Worm (Caenorhabditis elegans): Measurements from ENCODE around the gene sqv-6.

Gene sqv-6

ce11 chrV:1003400-1003799, 38.8 kb upstream of the sqv-6 start, which contains the start of gene Y50D4C.5:
TSS of gene Y50D4C.5 (minus strand) at chrV:1003744.
- TF ChIP-seq nhr-12 (tag; optimal IDR thresholded peaks at IDR 0.05) (no peak), fkh-2 (tag; optimal IDR thresholded peaks at IDR 0.05) (no peak), elt-3 (tag; optimal IDR thresholded peaks at IDR 0.05) (no peak), elt-2 (tag; optimal IDR thresholded peaks at IDR 0.05) (no peak), ceh-82 (tag; optimal IDR thresholded peaks at IDR 0.05) (no peak), unc-39 (tag; optimal IDR thresholded peaks at IDR 0.05) (no peak), nhr-23 (tag; optimal IDR thresholded peaks at IDR 0.05) (no peak), sea-2 (GFP tag; optimal IDR thresholded peaks at IDR 0.05) (no peak), nfya-1 (tag; optimal IDR thresholded peaks at IDR 0.05; ENCODE audit: insufficient read depth) (no peak), egl-5 (tag; optimal IDR thresholded peaks at IDR 0.05) (no peak), zag-1 (tag; optimal IDR thresholded peaks at IDR 0.05) (no peak), R02D3.7 (tag; optimal IDR thresholded peaks at IDR 0.05) (no peak)

ce11 chrV:1001163-1001562, 36.6 kb upstream of the sqv-6 start:
- no peak for TF ChIP-seq nhr-28 (tag; optimal IDR thresholded peaks at IDR 0.05)
- TF ChIP-seq mml-1 (tag; optimal IDR thresholded peaks at IDR 0.05): no peak
- TF ChIP-seq zag-1 (tag; optimal IDR thresholded peaks at IDR 0.05): no peak
- no peak for TF ChIP-seq lsy-12 (tag; optimal IDR thresholded peaks at IDR 0.05)
- no peak for TF ChIP-seq lin-15B (tag; optimal IDR thresholded peaks at IDR 0.05)
- no peak for TF ChIP-seq nhr-12 (tag; optimal IDR thresholded peaks at IDR 0.05)
- TF ChIP-seq nhr-23 (tag; optimal IDR thresholded peaks at IDR 0.05): no peak
- TF ChIP-seq R02D3.7 (tag; optimal IDR thresholded peaks at IDR 0.05): no peak
- TF ChIP-seq fkh-10 (GFP tag; optimal IDR thresholded peaks at IDR 0.05): no peak
- TF ChIP-seq ama-1 (optimal IDR thresholded peaks at IDR 0.05): no peak

ce11 chrV:995635-996034, 31.0 kb upstream of the sqv-6 start:
- TF ChIP-seq mdl-1 (tag; optimal IDR thresholded peaks at IDR 0.05) (no peak), nhr-76 (tag; optimal IDR thresholded peaks at IDR 0.05) (no peak), mml-1 (tag; optimal IDR thresholded peaks at IDR 0.05) (no peak), ceh-28 (tag; optimal IDR thresholded peaks at IDR 0.05) (peak; percentile 64), nhr-12 (tag; optimal IDR thresholded peaks at IDR 0.05) (no peak), hmg-11 (tag; optimal IDR thresholded peaks at IDR 0.05) (no peak), sea-2 (GFP tag; optimal IDR thresholded peaks at IDR 0.05) (no peak)

ce11 chrV:990300-990699, 25.7 kb upstream of the sqv-6 start:
- no peak for TF ChIP-seq zag-1 (tag; optimal IDR thresholded peaks at IDR 0.05)
- no peak for TF ChIP-seq lsy-12 (tag; optimal IDR thresholded peaks at IDR 0.05)
- TF ChIP-seq fkh-10 (GFP tag; optimal IDR thresholded peaks at IDR 0.05): no peak
- no peak for TF ChIP-seq ZK546.5 (tag; optimal IDR thresholded peaks at IDR 0.05)
- no peak for TF ChIP-seq daf-12 (tag; optimal IDR thresholded peaks at IDR 0.05)
- TF ChIP-seq lin-15B (tag; optimal IDR thresholded peaks at IDR 0.05): no peak
- TF ChIP-seq ceh-28 (tag; optimal IDR thresholded peaks at IDR 0.05): no peak
- TF ChIP-seq elt-2 (tag; optimal IDR thresholded peaks at IDR 0.05): no peak
- TF ChIP-seq R02D3.7 (tag; optimal IDR thresholded peaks at IDR 0.05): no peak
- no peak for TF ChIP-seq nhr-25 (tag; optimal IDR thresholded peaks at IDR 0.05)
- TF ChIP-seq mml-1 (tag; optimal IDR thresholded peaks at IDR 0.05): no peak
- no peak for TF ChIP-seq lin-39 (tag; optimal IDR thresholded peaks at IDR 0.05)
- TF ChIP-seq ztf-11 (tag; optimal IDR thresholded peaks at IDR 0.05): no peak
- no peak for TF ChIP-seq elt-3 (tag; optimal IDR thresholded peaks at IDR 0.05)
- TF ChIP-seq fkh-2 (tag; optimal IDR thresholded peaks at IDR 0.05): no peak
- TF ChIP-seq nhr-23 (tag; optimal IDR thresholded peaks at IDR 0.05): no peak
- no peak for TF ChIP-seq nhr-76 (tag; optimal IDR thresholded peaks at IDR 0.05)
- no peak for TF ChIP-seq nhr-77 (tag; optimal IDR thresholded peaks at IDR 0.05)

- TF ChIP-seq nfya-1 (tag; optimal IDR thresholded peaks at IDR 0.05; ENCODE audit: insufficient read depth) (peak; percentile 70), ceh-16 (tag; optimal IDR thresholded peaks at IDR 0.05) (no peak), tbx-2 (tag; optimal IDR thresholded peaks at IDR 0.05) (no peak)
Measured at ce11 chrV:983120-983519, 18.5 kb upstream of the sqv-6 start.

ce11 chrV:982281-982756, 17.7 kb upstream of the sqv-6 start, which contains the start of the genes Y50D4C.12 and unc-34:
TSS of gene Y50D4C.12 (plus strand) at chrV:982581.
TSS of gene unc-34 (plus strand) at chrV:982706.
- no peak for TF ChIP-seq lin-39 (tag; optimal IDR thresholded peaks at IDR 0.05)
- TF ChIP-seq hmg-11 (tag; optimal IDR thresholded peaks at IDR 0.05): no peak
- TF ChIP-seq unc-39 (tag; optimal IDR thresholded peaks at IDR 0.05): no peak
- no peak for TF ChIP-seq ceh-9 (tag; optimal IDR thresholded peaks at IDR 0.05)
- TF ChIP-seq elt-3 (tag; optimal IDR thresholded peaks at IDR 0.05): no peak
- no peak for TF ChIP-seq jun-1 (tag; optimal IDR thresholded peaks at IDR 0.05)
- TF ChIP-seq unc-62 (GFP tag; optimal IDR thresholded peaks at IDR 0.05): no peak
- no peak for TF ChIP-seq snpc-4 (tag; optimal IDR thresholded peaks at IDR 0.05)
- no peak for TF ChIP-seq mml-1 (tag; optimal IDR thresholded peaks at IDR 0.05)
- TF ChIP-seq nhr-43 (tag; optimal IDR thresholded peaks at IDR 0.05; ENCODE audit: poor library complexity, severe bottlenecking): no peak
